Fruit fly (Drosophila melanogaster) whole organism, embryonic: Measurements from ENCODE around the gene CG10803.

Experiments used
- Bdp1 ChIP-seq: fragments of 200-800 bp; sonication (Bioruptor generic); optimal IDR thresholded peaks from 3 replicates; lab custom pipeline; 2016; ENCODE audit warnings: missing biosample characterization, missing genetic modification characterization
- CG10267 ChIP-seq: fragments of 200-800 bp; sonication (Bioruptor generic); optimal IDR thresholded peaks from 2 replicates; lab custom pipeline; 2018; ENCODE audit warnings: missing biosample characterization, mild to moderate bottlenecking, missing genetic modification characterization, moderate library complexity
- CG1647 ChIP-seq: fragments of 200-800 bp; sonication (Bioruptor generic); optimal IDR thresholded peaks from 3 replicates; lab custom pipeline; 2016; ENCODE audit warnings: missing biosample characterization, missing genetic modification characterization
- CG16779 ChIP-seq: fragments of 200-800 bp; sonication (Bioruptor generic); IDR thresholded peaks from 2 replicates; pipeline ENCODE4 v1.3.6; 2022; ENCODE audit warnings: missing biosample characterization, missing genetic modification characterization
- CG18476 ChIP-seq: fragments of 200-800 bp; sonication (Bioruptor generic); optimal IDR thresholded peaks from 2 replicates; lab custom pipeline; 2016; ENCODE audit warnings: missing biosample characterization, mild to moderate bottlenecking, missing genetic modification characterization
- CG2889 ChIP-seq: fragments of 200-800 bp; sonication (Bioruptor generic); IDR thresholded peaks from 3 replicates; pipeline ENCODE4 v1.3.6; 2022; ENCODE audit warnings: missing biosample characterization, missing genetic modification characterization
- CG30403 ChIP-seq: fragments of 200-800 bp; sonication (Bioruptor generic); optimal IDR thresholded peaks from 3 replicates; lab custom pipeline; 2016; ENCODE audit warnings: missing biosample characterization, missing genetic modification characterization
- CG32532 ChIP-seq: fragments of 200-800 bp; sonication (Bioruptor generic); IDR thresholded peaks from 2 replicates; pipeline ENCODE4 v1.3.6; 2022; ENCODE audit warnings: missing biosample characterization, missing genetic modification characterization
- CG34224 ChIP-seq: fragments of 200-800 bp; sonication (Bioruptor generic); IDR thresholded peaks from 3 replicates; pipeline ENCODE4 v1.3.6; 2022; ENCODE audit warnings: missing biosample characterization, missing genetic modification characterization; ENCODE audit not compliant: partially characterized antibody
- CG3838 ChIP-seq: fragments of 200-800 bp; sonication (Bioruptor generic); optimal IDR thresholded peaks from 3 replicates; lab custom pipeline; 2016; ENCODE audit warnings: missing biosample characterization, missing genetic modification characterization
- CG4282 ChIP-seq: fragments of 200-800 bp; sonication (Bioruptor generic); optimal IDR thresholded peaks from 2 replicates; lab custom pipeline; 2016; ENCODE audit warnings: missing biosample characterization, missing genetic modification characterization
- CG4707 ChIP-seq: fragments of 200-800 bp; sonication (Bioruptor generic); optimal IDR thresholded peaks from 2 replicates; lab custom pipeline; 2018; ENCODE audit warnings: missing biosample characterization, mild to moderate bottlenecking, missing genetic modification characterization, moderate library complexity
- CG5953 ChIP-seq: fragments of 200-800 bp; sonication (Bioruptor generic); IDR thresholded peaks from 2 replicates; pipeline ENCODE4 v1.3.6; 2022; ENCODE audit warnings: missing biosample characterization, missing genetic modification characterization
- CG6175 ChIP-seq: fragments of 200-800 bp; sonication (Bioruptor generic); IDR thresholded peaks from 3 replicates; pipeline ENCODE4 v1.3.6; 2022; ENCODE audit warnings: missing biosample characterization, missing genetic modification characterization
- CG6272 ChIP-seq: fragments of 200-800 bp; sonication (Bioruptor generic); IDR thresholded peaks from 2 replicates; pipeline ENCODE4 v1.3.6; 2022; ENCODE audit warnings: missing biosample characterization, missing genetic modification characterization
- CG6765 ChIP-seq: fragments of 200-800 bp; sonication (Bioruptor generic); optimal IDR thresholded peaks from 3 replicates; lab custom pipeline; 2017; ENCODE audit warnings: missing biosample characterization, mild to moderate bottlenecking, missing genetic modification characterization
- CG9215 ChIP-seq: fragments of 200-800 bp; sonication (Bioruptor generic); IDR thresholded peaks from 2 replicates; pipeline ENCODE4 v1.3.6; 2022; ENCODE audit warnings: missing biosample characterization, missing genetic modification characterization
- CHES-1-like ChIP-seq: fragments of 200-800 bp; sonication (Bioruptor generic); optimal IDR thresholded peaks from 2 replicates; lab custom pipeline; 2016; ENCODE audit warnings: missing biosample characterization, missing genetic modification characterization
- CkIIα-i1 ChIP-seq: fragments of 200-800 bp; sonication (Bioruptor generic); IDR thresholded peaks from 2 replicates; pipeline ENCODE4 v1.3.6; 2022; ENCODE audit warnings: missing biosample characterization, missing genetic modification characterization
- Dad ChIP-seq: fragments of 200-800 bp; sonication (Bioruptor generic); optimal IDR thresholded peaks from 3 replicates; lab custom pipeline; 2016; ENCODE audit warnings: missing biosample characterization, missing genetic modification characterization
- Dfd ChIP-seq, 2 experiments: fragments of >200 bp; optimal IDR thresholded peaks; 2 replicates each; lab custom pipeline; 2017; ENCODE audit warnings: missing biosample characterization in 2 of 2, missing genetic modification characterization in 2 of 2
- Dll ChIP-seq: fragments of 200-800 bp; sonication (Bioruptor generic); IDR thresholded peaks from 4 replicates; pipeline ENCODE4 v1.3.6; 2022; ENCODE audit warnings: missing biosample characterization, missing genetic modification characterization; ENCODE audit not compliant: partially characterized antibody
- Ets97D ChIP-seq: fragments of 200-800 bp; sonication (Bioruptor generic); optimal IDR thresholded peaks from 3 replicates; lab custom pipeline; 2016; ENCODE audit warnings: missing biosample characterization, missing genetic modification characterization
- HLH54F ChIP-seq: fragments of 200-800 bp; sonication (Bioruptor generic); optimal IDR thresholded peaks from 3 replicates; lab custom pipeline; 2016; ENCODE audit warnings: missing biosample characterization, missing genetic modification characterization
- Hmx ChIP-seq: fragments of 200-800 bp; sonication (Bioruptor generic); optimal IDR thresholded peaks from 2 replicates; lab custom pipeline; 2016; ENCODE audit warnings: missing biosample characterization, missing genetic modification characterization
- Meics ChIP-seq: fragments of 200-800 bp; sonication (Bioruptor generic); optimal IDR thresholded peaks from 2 replicates; lab custom pipeline; 2017; ENCODE audit warnings: missing biosample characterization, mild to moderate bottlenecking, missing genetic modification characterization
- Nf-YC ChIP-seq: fragments of 200-800 bp; optimal IDR thresholded peaks from 3 replicates; lab custom pipeline; 2019; ENCODE audit warnings: missing biosample characterization, mild to moderate bottlenecking, missing genetic modification characterization, moderate library complexity
- Side ChIP-seq: fragments of 200-800 bp; sonication (Bioruptor generic); optimal IDR thresholded peaks from 2 replicates; lab custom pipeline; 2016; ENCODE audit warnings: missing biosample characterization, missing genetic modification characterization
- Vsx1 ChIP-seq: fragments of 200-800 bp; sonication (Bioruptor generic); optimal IDR thresholded peaks from 2 replicates; lab custom pipeline; 2017; ENCODE audit warnings: missing biosample characterization, mild to moderate bottlenecking, missing genetic modification characterization, missing genetic modification reagents
- ab ChIP-seq: fragments of 200-800 bp; sonication (Bioruptor generic); optimal IDR thresholded peaks from 2 replicates; lab custom pipeline; 2016; ENCODE audit warnings: missing biosample characterization, missing genetic modification characterization
- ato ChIP-seq: fragments of 200-800 bp; sonication (Bioruptor generic); IDR thresholded peaks from 2 replicates; pipeline ENCODE4 v1.3.6; 2022; ENCODE audit warnings: missing biosample characterization, missing genetic modification characterization; ENCODE audit not compliant: partially characterized antibody
- disco-r ChIP-seq: fragments of 200-800 bp; sonication (Bioruptor generic); optimal IDR thresholded peaks from 2 replicates; lab custom pipeline; 2016; ENCODE audit warnings: missing biosample characterization, missing genetic modification characterization
- emc ChIP-seq: fragments of 200-800 bp; sonication (Bioruptor generic); optimal IDR thresholded peaks from 2 replicates; lab custom pipeline; 2016; ENCODE audit warnings: missing biosample characterization, missing genetic modification characterization
- fd96Cb ChIP-seq: fragments of 200-800 bp; sonication (Bioruptor generic); optimal IDR thresholded peaks from 2 replicates; lab custom pipeline; 2018; ENCODE audit warnings: missing biosample characterization, mild to moderate bottlenecking, missing genetic modification characterization, moderate library complexity
- fru ChIP-seq: fragments of >200 bp; optimal IDR thresholded peaks from 2 replicates; lab custom pipeline; 2017
- ftz-f1 ChIP-seq: fragments of 200-800 bp; sonication (Bioruptor generic); optimal IDR thresholded peaks from 2 replicates; lab custom pipeline; 2016; ENCODE audit warnings: missing biosample characterization, missing genetic modification characterization
- gce ChIP-seq: fragments of 200-800 bp; sonication (Bioruptor generic); IDR thresholded peaks from 3 replicates; pipeline ENCODE4 v1.3.6; 2022; ENCODE audit warnings: missing biosample characterization, missing genetic modification characterization
- gcm2 ChIP-seq: fragments of 200-800 bp; sonication (Bioruptor generic); optimal IDR thresholded peaks from 2 replicates; lab custom pipeline; 2016; ENCODE audit warnings: missing biosample characterization, missing genetic modification characterization
- h ChIP-seq: fragments of >200 bp; optimal IDR thresholded peaks from 2 replicates; lab custom pipeline; 2017
- hth ChIP-seq: fragments of >200 bp; optimal IDR thresholded peaks from 2 replicates; lab custom pipeline; 2017; ENCODE audit warnings: inconsistent platforms
- ind ChIP-seq: fragments of 200-800 bp; sonication (Bioruptor generic); optimal IDR thresholded peaks from 3 replicates; lab custom pipeline; 2016; ENCODE audit warnings: missing biosample characterization, missing genetic modification characterization
- jumu ChIP-seq: fragments of 200-800 bp; sonication (Bioruptor generic); optimal IDR thresholded peaks from 3 replicates; lab custom pipeline; 2016; ENCODE audit warnings: missing biosample characterization, missing genetic modification characterization
- lov ChIP-seq, 2 experiments: fragments of 200-800 bp in 1 of 2; fragments of >200 bp in 1 of 2; sonication (Bioruptor generic) in 1 of 2; IDR thresholded peaks in 1 of 2; optimal IDR thresholded peaks in 1 of 2; 2 replicates in 1 of 2; 3 replicates in 1 of 2; pipeline versions ENCODE4 v1.3.6 to Lab custom; 2017 to 2022; ENCODE audit warnings: missing biosample characterization in 1 of 2, missing genetic modification characterization in 1 of 2
- pita ChIP-seq: fragments of 200-800 bp; sonication (Bioruptor generic); optimal IDR thresholded peaks from 2 replicates; lab custom pipeline; 2017; ENCODE audit warnings: missing biosample characterization, mild to moderate bottlenecking, missing genetic modification characterization
- prd ChIP-seq, 3 experiments: fragments of >200 bp in 2 of 3; fragments of 200-800 bp in 1 of 3; sonication (Bioruptor generic) in 1 of 3; optimal IDR thresholded peaks in 2 of 3; IDR thresholded peaks in 1 of 3; 2 replicates in 2 of 3; 3 replicates in 1 of 3; pipeline versions ENCODE4 v1.3.6 to Lab custom; 2017 to 2022; ENCODE audit warnings: missing biosample characterization in 1 of 3, missing genetic modification characterization in 1 of 3
- ranshi ChIP-seq: fragments of 200-800 bp; sonication (Bioruptor generic); IDR thresholded peaks from 2 replicates; pipeline ENCODE4 v1.3.6; 2022; ENCODE audit warnings: missing biosample characterization, missing genetic modification characterization
- salm ChIP-seq: fragments of 200-800 bp; sonication (Bioruptor generic); optimal IDR thresholded peaks from 2 replicates; lab custom pipeline; 2018; ENCODE audit warnings: missing biosample characterization, mild to moderate bottlenecking, missing genetic modification characterization
- scrt ChIP-seq: fragments of 200-800 bp; sonication (Bioruptor generic); optimal IDR thresholded peaks from 2 replicates; lab custom pipeline; 2018; ENCODE audit warnings: missing biosample characterization, mild to moderate bottlenecking, missing genetic modification characterization, moderate library complexity
- stwl ChIP-seq: fragments of 200-800 bp; sonication (Bioruptor generic); optimal IDR thresholded peaks from 3 replicates; lab custom pipeline; 2018; ENCODE audit warnings: missing biosample characterization, mild to moderate bottlenecking, missing genetic modification characterization, moderate library complexity
- tio ChIP-seq: fragments of 200-800 bp; sonication (Bioruptor generic); optimal IDR thresholded peaks from 2 replicates; lab custom pipeline; 2017; ENCODE audit warnings: missing biosample characterization, missing genetic modification characterization, inconsistent platforms
- wor ChIP-seq: fragments of 200-800 bp; sonication (Bioruptor generic); IDR thresholded peaks from 2 replicates; pipeline ENCODE4 v1.3.6; 2022; ENCODE audit warnings: missing biosample characterization, missing genetic modification characterization
- z ChIP-seq: fragments of 200-800 bp; sonication (Bioruptor generic); IDR thresholded peaks from 3 replicates; pipeline ENCODE4 v1.3.6; 2022; ENCODE audit warnings: missing biosample characterization, missing genetic modification characterization

The CG10803 gene

dm6 chrX:3485304-3485703 lies at the start of gene CG10803, which contains the start of gene CG14270:
TSS of gene CG10803 (plus strand) at chrX:3485650.
TSS of gene CG14270 (minus strand) at chrX:3485378.
- no peak for TF ChIP-seq Dfd (GFP tag; optimal IDR thresholded peaks at IDR 0.05; lab: Kevin White, UChicago)
- TF ChIP-seq CG6765 (GFP tag; lab: Kevin White, UChicago) = no peak
- TF ChIP-seq Dll (GFP tag; lab: Robert Waterston, UW) = peak; percentile 93
- 0 out of 2 replicates have a peak, but pooled peaks have one; percentile 15 for TF ChIP-seq CG9215 (GFP tag; lab: Robert Waterston, UW)
- no peak for TF ChIP-seq gcm2
- TF ChIP-seq CG4282 = no peak
- TF ChIP-seq fd96Cb (tag; lab: Kevin White, UChicago) = no peak
- no peak for TF ChIP-seq HLH54F (GFP tag; lab: Kevin White, UChicago)
- no peak for TF ChIP-seq CkIIα-i1 (GFP tag; lab: Robert Waterston, UW)
- TF ChIP-seq CG30403 (GFP tag; lab: Kevin White, UChicago) = peak; percentile 17
- TF ChIP-seq disco-r (GFP tag; lab: Kevin White, UChicago) = no peak
- TF ChIP-seq Hmx = no peak
- TF ChIP-seq hth (lab: Kevin White, UChicago) = no peak
- TF ChIP-seq tio (GFP tag; lab: Kevin White, UChicago) = no peak
- TF ChIP-seq CHES-1-like (GFP tag; lab: Kevin White, UChicago) = no peak
- TF ChIP-seq wor (GFP tag; lab: Robert Waterston, UW) = no peak
- TF ChIP-seq CG3838 (GFP tag; lab: Kevin White, UChicago) = no peak
- no peak for TF ChIP-seq Nf-YC
- TF ChIP-seq fru (lab: Kevin White, UChicago) = no peak
- TF ChIP-seq CG5953 (GFP tag; lab: Robert Waterston, UW) = no peak
- no peak for TF ChIP-seq CG18476 (GFP tag; lab: Kevin White, UChicago)
- TF ChIP-seq lov (optimal IDR thresholded peaks at IDR 0.05; lab: Kevin White, UChicago) = no peak
- TF ChIP-seq lov (GFP tag; IDR thresholded peaks at IDR 0.05; lab: Robert Waterston, UW) = no peak
- TF ChIP-seq h (lab: Kevin White, UChicago) = no peak
- TF ChIP-seq ftz-f1 (GFP tag; lab: Kevin White, UChicago) = no peak
- TF ChIP-seq gce (GFP tag; lab: Robert Waterston, UW) = 0 out of 3 replicates have a peak, but pooled peaks have one; percentile 17
- no peak for TF ChIP-seq CG16779
- no peak for TF ChIP-seq ranshi (GFP tag; lab: Robert Waterston, UW)
- no peak for TF ChIP-seq prd (optimal IDR thresholded peaks at IDR 0.05; lab: Kevin White, UChicago)
- TF ChIP-seq prd (GFP tag; IDR thresholded peaks at IDR 0.05; lab: Robert Waterston, UW) = peak; percentile 21; the same call in 1 of the 3 replicates
- no peak for TF ChIP-seq z (GFP tag; lab: Robert Waterston, UW)
- no peak for TF ChIP-seq pita
- peak; percentile 80 for TF ChIP-seq Vsx1
- no peak for TF ChIP-seq CG2889 (GFP tag; lab: Robert Waterston, UW)
- no peak for TF ChIP-seq ab (GFP tag; lab: Kevin White, UChicago)
- no peak for TF ChIP-seq scrt (GFP tag; lab: Kevin White, UChicago)
- peak; percentile 35; the same call in 1 of the 2 replicates for TF ChIP-seq CG32532
- no peak for TF ChIP-seq Side
- TF ChIP-seq Meics (GFP tag; lab: Kevin White, UChicago) = no peak
- TF ChIP-seq ato (GFP tag; lab: Robert Waterston, UW) = 0 out of 2 replicates have a peak, but pooled peaks have one; percentile 17
- TF ChIP-seq CG6175 (GFP tag; lab: Robert Waterston, UW) = no peak
- no peak for TF ChIP-seq CG1647 (GFP tag; lab: Kevin White, UChicago)
- TF ChIP-seq Bdp1 (GFP tag; lab: Kevin White, UChicago) = no peak
- TF ChIP-seq emc (GFP tag; lab: Kevin White, UChicago) = no peak
- peak; percentile 52 for TF ChIP-seq CG10267 (tag; lab: Kevin White, UChicago)
- no peak for TF ChIP-seq salm (tag; lab: Kevin White, UChicago)
- peak; percentile 24; the same call in 1 of the 2 replicates for TF ChIP-seq CG6272
- no peak for TF ChIP-seq jumu (GFP tag; lab: Kevin White, UChicago)
- TF ChIP-seq ind = no peak
- peak; percentile 57 for TF ChIP-seq Ets97D (GFP tag; lab: Kevin White, UChicago)
- peak; percentile 71 for TF ChIP-seq stwl (tag; lab: Kevin White, UChicago)
- no peak for TF ChIP-seq CG4707 (GFP tag; lab: Kevin White, UChicago)
- no peak for TF ChIP-seq Dad
- peak; percentile 84 for TF ChIP-seq CG34224
